Fruit fly (Drosophila melanogaster) whole organism, embryonic: ENCODE results near the gene CG43760.
A peak's percentile ranks its signal among the peaks of the same experiment; 100 is the strongest.

ENCODE experiments used
- B-H1 ChIP-seq: fragments of 200-800 bp; sonication (Bioruptor generic); IDR thresholded peaks from 3 replicates; pipeline ENCODE4 v1.3.6; 2022; ENCODE audit warnings: missing biosample characterization, missing genetic modification characterization
- B-H2 ChIP-seq: fragments of 200-800 bp; sonication (Bioruptor generic); optimal IDR thresholded peaks from 2 replicates; lab custom pipeline; 2018; ENCODE audit warnings: missing biosample characterization, mild to moderate bottlenecking, missing genetic modification characterization
- CG10431 ChIP-seq: fragments of 200-800 bp; sonication (Bioruptor generic); optimal IDR thresholded peaks from 3 replicates; lab custom pipeline; 2018; ENCODE audit warnings: missing biosample characterization, mild to moderate bottlenecking, missing genetic modification characterization
- CG12391 ChIP-seq: fragments of 200-800 bp; sonication (Bioruptor generic); optimal IDR thresholded peaks from 3 replicates; lab custom pipeline; 2018; ENCODE audit warnings: missing biosample characterization, mild to moderate bottlenecking, missing genetic modification characterization, moderate library complexity
- CG14441 ChIP-seq: fragments of 200-800 bp; sonication (Bioruptor generic); IDR thresholded peaks from 2 replicates; pipeline ENCODE4 v1.3.6; 2022; ENCODE audit warnings: missing biosample characterization, missing genetic modification characterization
- CG15479 ChIP-seq: fragments of 200-800 bp; sonication (Bioruptor generic); optimal IDR thresholded peaks from 3 replicates; lab custom pipeline; 2019; ENCODE audit warnings: missing biosample characterization, mild to moderate bottlenecking, missing genetic modification characterization, moderate library complexity
- CG2120 ChIP-seq: fragments of 200-800 bp; sonication (Bioruptor generic); optimal IDR thresholded peaks from 3 replicates; lab custom pipeline; 2016; ENCODE audit warnings: missing biosample characterization, missing genetic modification characterization
- CG2678 ChIP-seq: fragments of 200-800 bp; sonication (Bioruptor generic); optimal IDR thresholded peaks from 3 replicates; lab custom pipeline; 2019; ENCODE audit warnings: missing biosample characterization, mild to moderate bottlenecking, missing genetic modification characterization, moderate library complexity
- CG31365 ChIP-seq: fragments of 200-800 bp; sonication (Bioruptor generic); optimal IDR thresholded peaks from 2 replicates; lab custom pipeline; 2018; ENCODE audit warnings: missing biosample characterization, mild to moderate bottlenecking, missing genetic modification characterization
- CG3163 ChIP-seq: fragments of 200-800 bp; sonication (Bioruptor generic); optimal IDR thresholded peaks from 3 replicates; lab custom pipeline; 2016; ENCODE audit warnings: missing biosample characterization, missing genetic modification characterization
- CG33557 ChIP-seq: fragments of 200-800 bp; sonication (Bioruptor generic); optimal IDR thresholded peaks from 2 replicates; lab custom pipeline; 2019; ENCODE audit warnings: missing biosample characterization, mild to moderate bottlenecking, missing genetic modification characterization, moderate library complexity
- CG3726 ChIP-seq: fragments of 200-800 bp; sonication (Bioruptor generic); IDR thresholded peaks from 3 replicates; pipeline ENCODE4, ENCODE4 v1.3.6; 2022; ENCODE audit warnings: missing biosample characterization, missing genetic modification characterization
- CG4404 ChIP-seq: fragments of 200-800 bp; sonication (Bioruptor generic); IDR thresholded peaks from 2 replicates; pipeline ENCODE4 v1.3.6; 2022; ENCODE audit warnings: missing biosample characterization, missing genetic modification characterization
- CG6272 ChIP-seq: fragments of 200-800 bp; sonication (Bioruptor generic); IDR thresholded peaks from 2 replicates; pipeline ENCODE4 v1.3.6; 2022; ENCODE audit warnings: missing biosample characterization, missing genetic modification characterization
- CG7786 ChIP-seq: fragments of 200-800 bp; sonication (Bioruptor generic); optimal IDR thresholded peaks from 2 replicates; lab custom pipeline; 2016; ENCODE audit warnings: missing biosample characterization, missing genetic modification characterization
- CG8944 ChIP-seq: fragments of 200-800 bp; sonication (Bioruptor generic); optimal IDR thresholded peaks from 3 replicates; lab custom pipeline; 2016; ENCODE audit warnings: missing biosample characterization, missing genetic modification characterization
- CG9215 ChIP-seq: fragments of 200-800 bp; sonication (Bioruptor generic); IDR thresholded peaks from 2 replicates; pipeline ENCODE4 v1.3.6; 2022; ENCODE audit warnings: missing biosample characterization, missing genetic modification characterization
- CG9797 ChIP-seq: fragments of 200-800 bp; sonication (Bioruptor generic); optimal IDR thresholded peaks from 3 replicates; lab custom pipeline; 2018; ENCODE audit warnings: missing biosample characterization, mild to moderate bottlenecking, missing genetic modification characterization
- CTCF ChIP-seq: fragments of 200-800 bp; sonication (Bioruptor generic); optimal IDR thresholded peaks from 2 replicates; lab custom pipeline; 2017; ENCODE audit warnings: missing biosample characterization, mild to moderate bottlenecking, missing genetic modification characterization, moderate library complexity
- Doc2 ChIP-seq: fragments of 200-800 bp; sonication (Bioruptor generic); IDR thresholded peaks from 2 replicates; pipeline ENCODE4 v1.3.6; 2022; ENCODE audit warnings: missing biosample characterization, missing genetic modification characterization
- Ets97D ChIP-seq: fragments of 200-800 bp; sonication (Bioruptor generic); optimal IDR thresholded peaks from 3 replicates; lab custom pipeline; 2016; ENCODE audit warnings: missing biosample characterization, missing genetic modification characterization
- HLH54F ChIP-seq: fragments of 200-800 bp; sonication (Bioruptor generic); optimal IDR thresholded peaks from 3 replicates; lab custom pipeline; 2016; ENCODE audit warnings: missing biosample characterization, missing genetic modification characterization
- Hey ChIP-seq: fragments of 200-800 bp; sonication (Bioruptor generic); optimal IDR thresholded peaks from 3 replicates; lab custom pipeline; 2018; ENCODE audit warnings: missing biosample characterization, mild to moderate bottlenecking, missing genetic modification characterization
- Med ChIP-seq: fragments of 200-800 bp; sonication (Bioruptor generic); peaks from one replicate; lab custom pipeline; 2016; ENCODE audit warnings: missing biosample characterization, missing genetic modification characterization, mild to moderate bottlenecking, inconsistent platforms, moderate library complexity
- NC2β ChIP-seq: fragments of 200-800 bp; sonication (Bioruptor generic); optimal IDR thresholded peaks from 2 replicates; lab custom pipeline; 2016; ENCODE audit warnings: missing biosample characterization, missing genetic modification characterization
- NFAT ChIP-seq: fragments of 200-800 bp; sonication (Bioruptor generic); IDR thresholded peaks from 2 replicates; pipeline ENCODE4 v1.3.6; 2022; ENCODE audit warnings: missing biosample characterization, missing genetic modification characterization
- NK7.1 ChIP-seq: fragments of 200-800 bp; sonication (Bioruptor generic); optimal IDR thresholded peaks from 3 replicates; lab custom pipeline; 2016; ENCODE audit warnings: missing biosample characterization, missing genetic modification characterization
- PHDP ChIP-seq: fragments of 200-800 bp; sonication (Bioruptor generic); optimal IDR thresholded peaks from 3 replicates; lab custom pipeline; 2018; ENCODE audit warnings: missing biosample characterization, mild to moderate bottlenecking, missing genetic modification characterization, moderate library complexity
- Stat92E ChIP-seq, 3 experiments: fragments of >200 bp in 2 of 3; fragments of 200-800 bp in 1 of 3; sonication (Bioruptor generic) in 1 of 3; optimal IDR thresholded peaks; 2 replicates each; lab custom pipeline; 2017 to 2019; ENCODE audit warnings: missing biosample characterization in 3 of 3, missing genetic modification characterization in 3 of 3, mild to moderate bottlenecking in 1 of 3, moderate library complexity in 1 of 3
- ab ChIP-seq: fragments of 200-800 bp; sonication (Bioruptor generic); optimal IDR thresholded peaks from 2 replicates; lab custom pipeline; 2016; ENCODE audit warnings: missing biosample characterization, missing genetic modification characterization
- al ChIP-seq: fragments of 200-800 bp; sonication (Bioruptor generic); IDR thresholded peaks from 2 replicates; pipeline ENCODE4 v1.3.6; 2022; ENCODE audit warnings: missing biosample characterization, missing genetic modification characterization
- bigmax ChIP-seq: fragments of 200-800 bp; sonication (Bioruptor generic); optimal IDR thresholded peaks from 2 replicates; lab custom pipeline; 2018; ENCODE audit warnings: missing biosample characterization, mild to moderate bottlenecking, missing genetic modification characterization
- br ChIP-seq: fragments of >200 bp; optimal IDR thresholded peaks from 2 replicates; lab custom pipeline; 2017
- crp ChIP-seq, 2 experiments: fragments of 200-800 bp; sonication (Bioruptor generic); optimal IDR thresholded peaks; 2 replicates in 1 of 2; 3 replicates in 1 of 2; lab custom pipeline; 2017; ENCODE audit warnings: missing biosample characterization in 2 of 2, missing genetic modification characterization in 2 of 2, mild to moderate bottlenecking in 1 of 2, moderate library complexity in 1 of 2
- dmrt11E ChIP-seq: fragments of 200-800 bp; sonication (Bioruptor generic); optimal IDR thresholded peaks from 3 replicates; lab custom pipeline; 2018; ENCODE audit warnings: missing biosample characterization, mild to moderate bottlenecking, missing genetic modification characterization, moderate library complexity
- esg ChIP-seq: fragments of 200-800 bp; sonication (Bioruptor generic); conservative IDR thresholded peaks from 2 replicates; pipeline ENCODE4 v1.3.6; 2022; ENCODE audit warnings: missing biosample characterization, missing genetic modification characterization
- hb ChIP-seq: fragments of 200-800 bp; sonication (Bioruptor generic); IDR thresholded peaks from 3 replicates; pipeline ENCODE4 v1.3.6; 2022; ENCODE audit warnings: missing biosample characterization, missing genetic modification characterization; ENCODE audit not compliant: partially characterized antibody
- insv ChIP-seq, 2 experiments: fragments of 200-800 bp; sonication (Bioruptor generic); optimal IDR thresholded peaks; 3 replicates each; lab custom pipeline; 2016 to 2018; ENCODE audit warnings: missing biosample characterization in 2 of 2, missing genetic modification characterization in 2 of 2
- kah ChIP-seq: fragments of 200-800 bp; sonication (Bioruptor generic); optimal IDR thresholded peaks from 2 replicates; lab custom pipeline; 2018; ENCODE audit warnings: missing biosample characterization, mild to moderate bottlenecking, missing genetic modification characterization
- klu ChIP-seq: fragments of 200-800 bp; sonication (Bioruptor generic); IDR thresholded peaks from 2 replicates; pipeline ENCODE4 v1.3.6; 2022; ENCODE audit warnings: missing biosample characterization, missing genetic modification characterization
- nau ChIP-seq: fragments of 200-800 bp; sonication (Bioruptor generic); optimal IDR thresholded peaks from 3 replicates; lab custom pipeline; 2017; ENCODE audit warnings: missing biosample characterization, mild to moderate bottlenecking, missing genetic modification characterization, missing genetic modification reagents
- row ChIP-seq: fragments of 200-800 bp; sonication (Bioruptor generic); IDR thresholded peaks from 3 replicates; pipeline ENCODE4 v1.3.6; 2022; ENCODE audit warnings: missing biosample characterization, missing genetic modification characterization
- salm ChIP-seq: fragments of 200-800 bp; sonication (Bioruptor generic); optimal IDR thresholded peaks from 2 replicates; lab custom pipeline; 2018; ENCODE audit warnings: missing biosample characterization, mild to moderate bottlenecking, missing genetic modification characterization
- sc ChIP-seq, 3 experiments: fragments of >200 bp in 2 of 3; fragments of 200-800 bp in 1 of 3; sonication (Bioruptor generic) in 1 of 3; optimal IDR thresholded peaks; 2 replicates in 2 of 3; 3 replicates in 1 of 3; lab custom pipeline; 2017; ENCODE audit warnings: mild to moderate bottlenecking in 1 of 3, missing biosample characterization in 1 of 3, missing genetic modification characterization in 1 of 3, missing genetic modification reagents in 1 of 3
- ssp ChIP-seq: fragments of 200-800 bp; sonication (Bioruptor generic); IDR thresholded peaks from 2 replicates; pipeline ENCODE4 v1.3.6; 2022; ENCODE audit warnings: missing biosample characterization, missing genetic modification characterization
- sug ChIP-seq: fragments of 200-800 bp; optimal IDR thresholded peaks from 2 replicates; lab custom pipeline; 2019; ENCODE audit warnings: missing biosample characterization, mild to moderate bottlenecking, missing genetic modification characterization, moderate library complexity
- toy ChIP-seq: fragments of 200-800 bp; sonication (Bioruptor generic); IDR thresholded peaks from 2 replicates; pipeline ENCODE4 v1.3.6; 2022; ENCODE audit warnings: missing biosample characterization, missing genetic modification characterization
- vnd ChIP-seq: fragments of 200-800 bp; sonication (Bioruptor generic); IDR thresholded peaks from 3 replicates; pipeline ENCODE4 v1.3.6; 2022; ENCODE audit warnings: missing biosample characterization, missing genetic modification characterization; ENCODE audit not compliant: partially characterized antibody
- wdn ChIP-seq: fragments of 200-800 bp; sonication (Bioruptor generic); IDR thresholded peaks from 2 replicates; pipeline ENCODE4 v1.3.6; 2022; ENCODE audit warnings: missing biosample characterization, missing genetic modification characterization

Gene CG43760

dm6 chr2L:15761409-15762407 is 14.9 kb downstream of the CG43760 start (continued):
- TF ChIP-seq ab (GFP tag; lab: Kevin White, UChicago) (no peak), NK7.1 (GFP tag; lab: Kevin White, UChicago) (peak; percentile 19), NFAT (GFP tag; lab: Robert Waterston, UW) (no peak), sug (tag; lab: Kevin White, UChicago) (no peak), wdn (GFP tag; lab: Robert Waterston, UW) (no peak), vnd (GFP tag; lab: Robert Waterston, UW) (no peak), sc (optimal IDR thresholded peaks at IDR 0.05; lab: Kevin White, UChicago) (no peak), sc (GFP tag; optimal IDR thresholded peaks at IDR 0.05; lab: Kevin White, UChicago) (peak; percentile 45), B-H1 (GFP tag; lab: Robert Waterston, UW) (peak; percentile 75), CG6272 (GFP tag; lab: Robert Waterston, UW) (peak; percentile 55), CG12391 (tag; lab: Kevin White, UChicago) (peak; percentile 88), esg (GFP tag; lab: Robert Waterston, UW) (peak; percentile 80), Med (peak; percentile 76), CG14441 (GFP tag; lab: Robert Waterston, UW) (peak; percentile 75), toy (GFP tag; lab: Robert Waterston, UW) (no peak), dmrt11E (tag; lab: Kevin White, UChicago) (peak; percentile 80), CTCF (GFP tag; lab: Kevin White, UChicago) (no peak), PHDP (tag; lab: Kevin White, UChicago) (peak; percentile 64), NC2β (GFP tag; lab: Kevin White, UChicago) (peak; percentile 22), br (lab: Kevin White, UChicago) (no peak), CG2120 (GFP tag; lab: Kevin White, UChicago) (peak; percentile 50), Doc2 (GFP tag; lab: Robert Waterston, UW) (no peak), nau (GFP tag; lab: Kevin White, UChicago) (no peak), Stat92E (GFP tag; optimal IDR thresholded peaks at IDR 0.05; lab: Kevin White, UChicago) (no peak), CG33557 (GFP tag; lab: Kevin White, UChicago) (peak; percentile 73), CG9797 (GFP tag; lab: Kevin White, UChicago) (no peak), crp (GFP tag; optimal IDR thresholded peaks at IDR 0.05; lab: Kevin White, UChicago) (peak in 1 of 2 experiments; percentile 3), kah (peak; percentile 47), Ets97D (GFP tag; lab: Kevin White, UChicago) (no peak), CG8944 (GFP tag; lab: Kevin White, UChicago) (peak; percentile 15), CG4404 (GFP tag; lab: Robert Waterston, UW) (peak; percentile 76), ssp (peak; percentile 60), hb (no peak), HLH54F (GFP tag; lab: Kevin White, UChicago) (no peak), B-H2 (GFP tag; lab: Kevin White, UChicago) (no peak), CG2678 (tag; lab: Kevin White, UChicago) (peak; percentile 86), CG9215 (GFP tag; lab: Robert Waterston, UW) (peak; percentile 53), salm (peak; percentile 33), CG31365 (no peak), bigmax (GFP tag; lab: Kevin White, UChicago) (no peak), row (GFP tag; lab: Robert Waterston, UW) (peak; percentile 89), CG10431 (GFP tag; lab: Kevin White, UChicago) (no peak), CG7786 (GFP tag; lab: Kevin White, UChicago) (peak; percentile 2), klu (GFP tag; lab: Robert Waterston, UW) (no peak), CG15479 (GFP tag; lab: Kevin White, UChicago) (peak; percentile 43), Hey (no peak), CG3163 (GFP tag; lab: Kevin White, UChicago) (no peak), CG3726 (0 out of 3 replicates have a peak, but pooled peaks have one; percentile 50), insv (GFP tag; optimal IDR thresholded peaks at IDR 0.05; lab: Kevin White, UChicago) (no peak), al (GFP tag; lab: Robert Waterston, UW) (peak; percentile 39; the same call in 1 of the 2 replicates)
